Worm (Caenorhabditis elegans): ENCODE measurements around the gene igeg-2.

ce11 chrX:11452316-11452715 is 5.9 kb upstream of the igeg-2 start:
- no peak for TF ChIP-seq med-1 (GFP tag; optimal IDR thresholded peaks at IDR 0.05; ENCODE audit: insufficient read depth)
- TF ChIP-seq flt-1 (GFP tag; IDR thresholded peaks at IDR 0.05): no peak
- TF ChIP-seq tab-1 (GFP tag; IDR thresholded peaks at IDR 0.05): no peak
- TF ChIP-seq T22C8.4 (GFP tag; IDR thresholded peaks at IDR 0.05): no peak
- TF ChIP-seq ztf-23 (GFP tag; IDR thresholded peaks at IDR 0.05): no peak
- TF ChIP-seq cog-1 (tag; optimal IDR thresholded peaks at IDR 0.05): no peak
- no peak for TF ChIP-seq klf-2 (GFP tag; conservative IDR thresholded peaks at IDR 0.05)
- no peak for TF ChIP-seq ztf-29 (GFP tag; IDR thresholded peaks at IDR 0.05)

Data from whole organism, midembryonic.